Worm (Caenorhabditis elegans) whole organism, L4 larva: Measurements from ENCODE around the gene srd-26.

Experiments used
- D1046.2 ChIP-seq: fragments of 200-800 bp; sonication (Bioruptor generic); IDR thresholded peaks from 2 replicates; pipeline ENCODE4 v1.3.6; 2022; ENCODE audit warnings: missing genetic modification characterization, missing compliant biosample characterization
- F10B5.3 ChIP-seq: sonication (generic microtip); optimal IDR thresholded peaks from 2 replicates; lab custom pipeline; 2016; ENCODE audit warnings: mild to moderate bottlenecking, missing genetic modification characterization, missing compliant biosample characterization
- F37D6.2 ChIP-seq: sonication (generic microtip); optimal IDR thresholded peaks from 2 replicates; lab custom pipeline; 2016; ENCODE audit warnings: mild to moderate bottlenecking, missing genetic modification characterization, missing compliant biosample characterization
- F44E2.7 ChIP-seq: fragments of 200-800 bp; sonication (Bioruptor generic); IDR thresholded peaks from 2 replicates; pipeline ENCODE4 v2.1.2; 2022; ENCODE audit warnings: missing genetic modification characterization, missing compliant biosample characterization
- aly-2 ChIP-seq: sonication (generic microtip); optimal IDR thresholded peaks from 2 replicates; lab custom pipeline; 2018; ENCODE audit warnings: missing biosample characterization, missing genetic modification characterization
- ama-1 ChIP-seq: fragments of 150-350 bp; optimal IDR thresholded peaks from 2 replicates; lab custom pipeline; 2014; ENCODE audit warnings: inconsistent platforms, mixed read lengths
- arid-1 ChIP-seq: fragments of 200-800 bp; sonication (Bioruptor generic); conservative IDR thresholded peaks from 2 replicates; pipeline ENCODE4 v1.3.6; 2022; ENCODE audit warnings: missing genetic modification reagents, missing genetic modification characterization, missing compliant biosample characterization
- ceh-28 ChIP-seq: fragments of 150-350 bp; optimal IDR thresholded peaks from 2 replicates; lab custom pipeline; 2014; ENCODE audit warnings: missing biosample characterization, missing genetic modification reagents, missing genetic modification characterization
- ceh-32 ChIP-seq: sonication (generic microtip); optimal IDR thresholded peaks from 2 replicates; lab custom pipeline; 2016; ENCODE audit warnings: mild to moderate bottlenecking, missing genetic modification characterization, missing compliant biosample characterization; ENCODE audit not compliant: poor library complexity
- ceh-44 ChIP-seq: fragments of 200-800 bp; sonication (Bioruptor generic); IDR thresholded peaks from 2 replicates; pipeline ENCODE4 v1.3.6; 2022; ENCODE audit warnings: missing genetic modification reagents, missing genetic modification characterization, missing compliant biosample characterization
- ces-1 ChIP-seq: fragments of 150-350 bp; sonication (generic microtip); optimal IDR thresholded peaks from 4 replicates; lab custom pipeline; 2014; ENCODE audit warnings: missing biosample characterization, missing genetic modification reagents, missing genetic modification characterization
- ctbp-1 ChIP-seq: fragments of 200-800 bp; sonication (Bioruptor generic); IDR thresholded peaks from 2 replicates; pipeline ENCODE4 v1.3.6; 2022; ENCODE audit warnings: missing genetic modification reagents, missing genetic modification characterization, missing compliant biosample characterization
- daf-16 ChIP-seq, 3 experiments: sonication (generic microtip); optimal IDR thresholded peaks; 2 replicates each; lab custom pipeline; 2016 to 2017; ENCODE audit warnings: missing genetic modification characterization in 3 of 3, missing genetic modification reagents in 3 of 3, mild to moderate bottlenecking in 2 of 3, missing compliant biosample characterization in 2 of 3, missing biosample characterization in 1 of 3, moderate library complexity in 1 of 3
- dmd-9 ChIP-seq: fragments of 200-800 bp; sonication (Bioruptor generic); IDR thresholded peaks from 2 replicates; pipeline ENCODE4 v1.3.6; 2022; ENCODE audit warnings: missing genetic modification reagents, missing genetic modification characterization, missing compliant biosample characterization
- dpl-1 ChIP-seq: fragments of 150-350 bp; optimal IDR thresholded peaks from 2 replicates; lab custom pipeline; 2014; ENCODE audit warnings: missing biosample characterization, missing genetic modification reagents, missing genetic modification characterization
- dve-1 ChIP-seq: sonication (generic microtip); optimal IDR thresholded peaks from 2 replicates; lab custom pipeline; 2017; ENCODE audit warnings: antibody characterized with exemption, mild to moderate bottlenecking, missing genetic modification characterization, missing compliant biosample characterization; ENCODE audit not compliant: insufficient read depth
- hif-1 ChIP-seq, 2 experiments: sonication (generic microtip); optimal IDR thresholded peaks; 2 replicates each; lab custom pipeline; 2016 to 2017; ENCODE audit warnings: missing compliant biosample characterization in 2 of 2, missing genetic modification characterization in 2 of 2, missing genetic modification reagents in 2 of 2, missing genotype in 2 of 2, mild to moderate bottlenecking in 1 of 2
- hmg-1.1 ChIP-seq: fragments of 200-800 bp; sonication (Bioruptor generic); IDR thresholded peaks from 2 replicates; pipeline ENCODE4 v1.3.6; 2022; ENCODE audit warnings: missing genetic modification reagents, missing genetic modification characterization, missing compliant biosample characterization
- lin-15B ChIP-seq: fragments of 150-350 bp; sonication (generic microtip); optimal IDR thresholded peaks from 3 replicates; lab custom pipeline; 2014; ENCODE audit warnings: missing biosample characterization, missing genetic modification characterization
- lin-29 ChIP-seq: fragments of 200-800 bp; sonication (Bioruptor generic); IDR thresholded peaks from 2 replicates; pipeline ENCODE4 v1.3.6; 2022; ENCODE audit warnings: missing genetic modification reagents, missing genetic modification characterization, missing compliant biosample characterization
- lin-39 ChIP-seq: fragments of 150-350 bp; optimal IDR thresholded peaks from 2 replicates; lab custom pipeline; 2014; ENCODE audit warnings: missing biosample characterization, missing genetic modification reagents, missing genetic modification characterization
- mdl-1 ChIP-seq, 2 experiments: fragments of 150-350 bp in 1 of 2; sonication (generic microtip) in 1 of 2; optimal IDR thresholded peaks; 2 replicates each; lab custom pipeline; 2014 to 2017; ENCODE audit warnings: missing biosample characterization in 2 of 2, missing genetic modification characterization in 2 of 2
- mes-2 ChIP-seq: sonication (generic microtip); optimal IDR thresholded peaks from 2 replicates; lab custom pipeline; 2016; ENCODE audit warnings: missing genotype, mild to moderate bottlenecking, missing genetic modification characterization, missing compliant biosample characterization; ENCODE audit not compliant: poor library complexity, severe bottlenecking
- nhr-102 ChIP-seq: sonication (generic microtip); optimal IDR thresholded peaks from 2 replicates; lab custom pipeline; 2016; ENCODE audit warnings: mild to moderate bottlenecking, missing genetic modification characterization, moderate library complexity, missing compliant biosample characterization
- nhr-28 ChIP-seq: fragments of 150-350 bp; optimal IDR thresholded peaks from 2 replicates; lab custom pipeline; 2014; ENCODE audit warnings: missing biosample characterization, missing genetic modification characterization
- nhr-41 ChIP-seq: fragments of 200-800 bp; sonication (Bioruptor generic); IDR thresholded peaks from 2 replicates; pipeline ENCODE4 v1.3.6; 2022; ENCODE audit warnings: missing genetic modification reagents, missing genetic modification characterization, missing compliant biosample characterization
- nhr-42 ChIP-seq: fragments of 200-800 bp; sonication (Bioruptor generic); IDR thresholded peaks from 2 replicates; pipeline ENCODE4 v1.3.6; 2022; ENCODE audit warnings: missing genetic modification characterization, missing compliant biosample characterization
- nhr-6 ChIP-seq: fragments of 150-350 bp; optimal IDR thresholded peaks from 2 replicates; lab custom pipeline; 2014; ENCODE audit warnings: missing biosample characterization, missing genetic modification characterization
- nhr-76 ChIP-seq: fragments of 150-350 bp; optimal IDR thresholded peaks from 2 replicates; lab custom pipeline; 2014; ENCODE audit warnings: missing biosample characterization, missing genetic modification characterization
- nhr-77 ChIP-seq: fragments of 150-350 bp; optimal IDR thresholded peaks from 2 replicates; lab custom pipeline; 2014; ENCODE audit warnings: missing biosample characterization, missing genetic modification characterization
- pha-4 ChIP-seq, 2 experiments: fragments of 150-350 bp in 1 of 2; fragments of 200-800 bp in 1 of 2; sonication (Bioruptor generic) in 1 of 2; IDR thresholded peaks in 1 of 2; optimal IDR thresholded peaks in 1 of 2; 2 replicates each; pipeline versions ENCODE4 v1.3.6 to Lab custom; 2014 to 2022; ENCODE audit warnings: missing genetic modification characterization in 2 of 2, missing genetic modification reagents in 2 of 2, missing biosample characterization in 1 of 2, missing compliant biosample characterization in 1 of 2
- php-3 ChIP-seq: fragments of 200-800 bp; sonication (Bioruptor generic); IDR thresholded peaks from 2 replicates; pipeline ENCODE4 v1.3.6; 2022; ENCODE audit warnings: missing genetic modification reagents, missing genetic modification characterization, missing compliant biosample characterization
- pqm-1 ChIP-seq: sonication (generic microtip); optimal IDR thresholded peaks from 2 replicates; lab custom pipeline; 2017; ENCODE audit warnings: missing biosample characterization, missing genetic modification characterization
- set-16 ChIP-seq: fragments of 200-800 bp; sonication (Bioruptor generic); IDR thresholded peaks from 2 replicates; pipeline ENCODE4 v1.3.6; 2022; ENCODE audit warnings: missing genetic modification reagents, missing genetic modification characterization, missing compliant biosample characterization
- snpc-1.2 ChIP-seq: fragments of 200-800 bp; sonication (Bioruptor generic); IDR thresholded peaks from 2 replicates; pipeline ENCODE4 v1.3.6; 2022; ENCODE audit warnings: missing genetic modification reagents, missing genetic modification characterization, missing compliant biosample characterization
- spr-3 ChIP-seq: fragments of 200-800 bp; sonication (Bioruptor generic); optimal IDR thresholded peaks from 2 replicates; lab custom pipeline; 2018; ENCODE audit warnings: mild to moderate bottlenecking, missing genetic modification characterization, missing compliant biosample characterization
- tra-1 ChIP-seq: fragments of 200-800 bp; sonication (Bioruptor generic); IDR thresholded peaks from 2 replicates; pipeline ENCODE4 v1.3.6; 2022; ENCODE audit warnings: missing genetic modification reagents, missing genetic modification characterization, missing compliant biosample characterization
- unc-130 ChIP-seq: sonication (generic microtip); optimal IDR thresholded peaks from 2 replicates; lab custom pipeline; 2016; ENCODE audit warnings: missing genetic modification reagents, missing genetic modification characterization, missing compliant biosample characterization
- unc-39 ChIP-seq: sonication (generic microtip); optimal IDR thresholded peaks from 2 replicates; lab custom pipeline; 2017; ENCODE audit warnings: missing biosample characterization, missing genetic modification characterization
- vab-7 ChIP-seq: fragments of 200-800 bp; sonication (Bioruptor generic); IDR thresholded peaks from 2 replicates; pipeline ENCODE4 v1.3.6; 2022; ENCODE audit warnings: missing genetic modification reagents, missing genetic modification characterization, missing compliant biosample characterization
- zfp-2 ChIP-seq: sonication (generic microtip); optimal IDR thresholded peaks from 2 replicates; lab custom pipeline; 2016; ENCODE audit warnings: mild to moderate bottlenecking, missing genetic modification characterization, missing compliant biosample characterization
- zip-11 ChIP-seq: fragments of 200-800 bp; sonication (Bioruptor generic); IDR thresholded peaks from 2 replicates; pipeline ENCODE4 v1.3.6; 2022; ENCODE audit warnings: missing genetic modification characterization, missing compliant biosample characterization
- ztf-7 ChIP-seq: fragments of 150-350 bp; optimal IDR thresholded peaks from 2 replicates; lab custom pipeline; 2014; ENCODE audit warnings: missing biosample characterization, missing genetic modification characterization

The srd-26 gene

DNA sequence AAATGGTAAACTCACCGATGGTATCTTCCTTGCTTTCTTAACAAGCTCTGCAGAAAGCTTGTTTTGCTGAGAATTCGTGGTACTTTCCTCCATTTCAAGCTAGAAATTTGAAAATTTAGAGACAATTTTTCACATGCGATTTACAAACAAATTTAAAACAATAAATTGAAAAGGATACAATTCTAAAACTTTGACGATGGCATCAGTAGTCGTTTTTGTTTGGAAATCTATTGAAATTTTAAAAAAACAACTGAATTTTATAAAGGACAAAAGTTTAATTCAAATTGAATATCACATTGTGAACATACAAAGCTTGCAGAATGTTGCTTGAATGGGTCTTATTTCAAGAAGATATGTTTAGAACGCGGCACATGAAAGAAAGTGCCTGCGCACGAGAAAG, 4.8 kb upstream of the srd-26 start, which contains the start of gene ocam-1:
TSS of gene ocam-1 (minus strand) at position 101 of the 400 bp plus-strand sequence.
- TF ChIP-seq ceh-44 (GFP tag; lab: Robert Waterston, UW), result no peak
- TF ChIP-seq zfp-2 (tag; lab: Kevin White, UChicago), result no peak
- no peak for TF ChIP-seq lin-29 (GFP tag; lab: Robert Waterston, UW)
- TF ChIP-seq dmd-9 (GFP tag; lab: Robert Waterston, UW), result no peak
- TF ChIP-seq nhr-42 (GFP tag; lab: Robert Waterston, UW), result no peak
- no peak for TF ChIP-seq php-3 (GFP tag; lab: Robert Waterston, UW)
- TF ChIP-seq hmg-1.1 (GFP tag; lab: Robert Waterston, UW), result no peak

- no peak for TF ChIP-seq ces-1
- no peak for TF ChIP-seq ama-1 (lab: Kevin White, UChicago)
- TF ChIP-seq mdl-1 (tag; optimal IDR thresholded peaks at IDR 0.05; lab: Kevin White, UChicago), result no peak
- TF ChIP-seq pqm-1, result no peak
- no peak for TF ChIP-seq vab-7
- no peak for TF ChIP-seq nhr-6 (tag; lab: Kevin White, UChicago)
- TF ChIP-seq dve-1, result no peak
- TF ChIP-seq dpl-1 (GFP tag; lab: Kevin White, UChicago), result no peak
- TF ChIP-seq snpc-1.2 (GFP tag; lab: Robert Waterston, UW), result no peak
- no peak for TF ChIP-seq F10B5.3
- no peak for TF ChIP-seq nhr-28 (tag; lab: Kevin White, UChicago)
- TF ChIP-seq F44E2.7 (GFP tag; lab: Robert Waterston, UW), result no peak
- TF ChIP-seq lin-39 (tag; lab: Kevin White, UChicago), result no peak
These were observed 3.8 kb upstream of the srd-26 start, which contains the start of gene cest-1.1 for ce11 chrV:14166630-14167029. TSS of gene cest-1.1 (minus strand) at chrV:14166730.

ce11 chrV:14165745-14166144, 2.9 kb upstream of the srd-26 start:
- TF ChIP-seq daf-16 (GFP tag; optimal IDR thresholded peaks at IDR 0.05; lab: Kevin White, UChicago) (no peak), daf-16 (tag; optimal IDR thresholded peaks at IDR 0.05; lab: Kevin White, UChicago) (peak; percentile 95), nhr-28 (tag; lab: Kevin White, UChicago) (peak; percentile 42), zip-11 (GFP tag; lab: Robert Waterston, UW) (no peak)

ce11 chrV:14160698-14161097, 2.1 kb downstream of the srd-26 start, which contains the start of gene cest-1.2:
TSS of gene cest-1.2 (minus strand) at chrV:14160862.
- TF ChIP-seq snpc-1.2 (GFP tag; lab: Robert Waterston, UW) (no peak), hmg-1.1 (GFP tag; lab: Robert Waterston, UW) (no peak), nhr-102 (no peak), dve-1 (peak; percentile 12), mdl-1 (tag; optimal IDR thresholded peaks at IDR 0.05; lab: Kevin White, UChicago) (no peak), mes-2 (tag; lab: Kevin White, UChicago) (no peak), tra-1 (GFP tag; lab: Robert Waterston, UW) (no peak), ceh-28 (tag; lab: Kevin White, UChicago) (no peak), pha-4 (GFP tag; IDR thresholded peaks at IDR 0.05; lab: Robert Waterston, UW) (no peak), pha-4 (tag; optimal IDR thresholded peaks at IDR 0.05; lab: Kevin White, UChicago) (no peak), unc-39 (tag; lab: Kevin White, UChicago) (no peak), nhr-76 (tag; lab: Kevin White, UChicago) (no peak), F10B5.3 (no peak), arid-1 (GFP tag; lab: Robert Waterston, UW) (no peak), pqm-1 (peak; percentile 48), zfp-2 (tag; lab: Kevin White, UChicago) (no peak), daf-16 (GFP tag; optimal IDR thresholded peaks at IDR 0.05; lab: Kevin White, UChicago) (no peak), daf-16 (tag; optimal IDR thresholded peaks at IDR 0.05; lab: Kevin White, UChicago) (peak; percentile 66), nhr-41 (GFP tag; lab: Robert Waterston, UW) (no peak), ceh-32 (no peak), unc-130 (no peak), spr-3 (GFP tag; lab: Kevin White, UChicago) (no peak), ces-1 (no peak), nhr-77 (tag; lab: Kevin White, UChicago) (peak; percentile 10), ctbp-1 (no peak), ama-1 (lab: Kevin White, UChicago) (no peak), lin-15B (no peak), aly-2 (tag; lab: Kevin White, UChicago) (no peak), dmd-9 (GFP tag; lab: Robert Waterston, UW) (no peak), nhr-28 (tag; lab: Kevin White, UChicago) (peak; percentile 59), F37D6.2 (tag; lab: Kevin White, UChicago) (no peak), D1046.2 (GFP tag; lab: Robert Waterston, UW) (no peak), hif-1 (tag; optimal IDR thresholded peaks at IDR 0.05; lab: Kevin White, UChicago) (no peak), ztf-7 (tag; lab: Kevin White, UChicago) (no peak), set-16 (GFP tag; lab: Robert Waterston, UW) (no peak)
